Fruit fly (Drosophila melanogaster) whole organism, embryonic: Measurements from ENCODE around the gene RpLP1.

Experiments
- Adf1 ChIP-seq: fragments of 200-800 bp; sonication (Bioruptor generic); IDR thresholded peaks from 2 replicates; pipeline ENCODE4 v1.3.6; 2022; ENCODE audit warnings: missing biosample characterization, missing genetic modification characterization
- Atf6 ChIP-seq: fragments of 200-800 bp; sonication (Bioruptor generic); IDR thresholded peaks from 2 replicates; pipeline ENCODE4 v1.3.6; 2022; ENCODE audit warnings: missing biosample characterization, missing genetic modification characterization
- CG10543 ChIP-seq: fragments of 200-800 bp; sonication (Bioruptor generic); optimal IDR thresholded peaks from 3 replicates; lab custom pipeline; 2017; ENCODE audit warnings: missing biosample characterization, mild to moderate bottlenecking, missing genetic modification characterization, moderate library complexity
- CG11695 ChIP-seq: fragments of 200-800 bp; sonication (Bioruptor generic); IDR thresholded peaks from 3 replicates; pipeline ENCODE4 v1.3.6; 2022; ENCODE audit warnings: missing biosample characterization, missing genetic modification characterization
- CG12104 ChIP-seq: fragments of 200-800 bp; sonication (Bioruptor generic); optimal IDR thresholded peaks from 3 replicates; lab custom pipeline; 2016; ENCODE audit warnings: missing biosample characterization, missing genetic modification characterization
- CG12391 ChIP-seq: fragments of 200-800 bp; sonication (Bioruptor generic); optimal IDR thresholded peaks from 3 replicates; lab custom pipeline; 2018; ENCODE audit warnings: missing biosample characterization, mild to moderate bottlenecking, missing genetic modification characterization, moderate library complexity
- CG13123 ChIP-seq: fragments of 200-800 bp; sonication (Bioruptor generic); optimal IDR thresholded peaks from 2 replicates; lab custom pipeline; 2016; ENCODE audit warnings: missing biosample characterization, missing genetic modification characterization
- CG13296 ChIP-seq: fragments of 200-800 bp; sonication (Bioruptor generic); optimal IDR thresholded peaks from 3 replicates; lab custom pipeline; 2018; ENCODE audit warnings: missing biosample characterization, mild to moderate bottlenecking, missing genetic modification characterization
- CG13424 ChIP-seq: fragments of 200-800 bp; sonication (Bioruptor generic); optimal IDR thresholded peaks from 2 replicates; lab custom pipeline; 2019; ENCODE audit warnings: missing biosample characterization, mild to moderate bottlenecking, missing genetic modification characterization, moderate library complexity
- CG13775 ChIP-seq: fragments of 200-800 bp; sonication (Bioruptor generic); optimal IDR thresholded peaks from 3 replicates; lab custom pipeline; 2017; ENCODE audit warnings: missing biosample characterization, mild to moderate bottlenecking, missing genetic modification characterization
- CG18599 ChIP-seq: fragments of 200-800 bp; sonication (Bioruptor generic); optimal IDR thresholded peaks from 3 replicates; lab custom pipeline; 2017; ENCODE audit warnings: missing biosample characterization, missing genetic modification characterization, mild to moderate bottlenecking, moderate library complexity, missing genetic modification reagents
- CG2712 ChIP-seq: fragments of 200-800 bp; optimal IDR thresholded peaks from 3 replicates; lab custom pipeline; 2019; ENCODE audit warnings: missing biosample characterization, mild to moderate bottlenecking, missing genetic modification characterization, moderate library complexity
- CG30403 ChIP-seq: fragments of 200-800 bp; sonication (Bioruptor generic); optimal IDR thresholded peaks from 3 replicates; lab custom pipeline; 2016; ENCODE audit warnings: missing biosample characterization, missing genetic modification characterization
- CG31365 ChIP-seq: fragments of 200-800 bp; sonication (Bioruptor generic); optimal IDR thresholded peaks from 2 replicates; lab custom pipeline; 2018; ENCODE audit warnings: missing biosample characterization, mild to moderate bottlenecking, missing genetic modification characterization
- CG32532 ChIP-seq: fragments of 200-800 bp; sonication (Bioruptor generic); IDR thresholded peaks from 2 replicates; pipeline ENCODE4 v1.3.6; 2022; ENCODE audit warnings: missing biosample characterization, missing genetic modification characterization
- CG33213 ChIP-seq: fragments of 200-800 bp; sonication (Bioruptor generic); optimal IDR thresholded peaks from 3 replicates; lab custom pipeline; 2016; ENCODE audit warnings: missing biosample characterization, missing genetic modification characterization
- CG6689 ChIP-seq: fragments of 200-800 bp; sonication (Bioruptor generic); IDR thresholded peaks from 2 replicates; pipeline ENCODE4 v1.3.6; 2022; ENCODE audit warnings: missing biosample characterization, missing genetic modification characterization
- CG9215 ChIP-seq: fragments of 200-800 bp; sonication (Bioruptor generic); IDR thresholded peaks from 2 replicates; pipeline ENCODE4 v1.3.6; 2022; ENCODE audit warnings: missing biosample characterization, missing genetic modification characterization
- CG9817 ChIP-seq: fragments of 200-800 bp; sonication (Bioruptor generic); optimal IDR thresholded peaks from 2 replicates; lab custom pipeline; 2018; ENCODE audit warnings: missing biosample characterization, mild to moderate bottlenecking, missing genetic modification characterization, moderate library complexity
- HLH3B ChIP-seq: fragments of 200-800 bp; sonication (Bioruptor generic); IDR thresholded peaks from 2 replicates; pipeline ENCODE4 v1.3.6; 2022; ENCODE audit warnings: missing biosample characterization, missing genetic modification characterization
- HmgZ ChIP-seq: fragments of 200-800 bp; sonication (Bioruptor generic); optimal IDR thresholded peaks from 2 replicates; lab custom pipeline; 2018; ENCODE audit warnings: missing biosample characterization, mild to moderate bottlenecking, missing genetic modification characterization
- Med ChIP-seq: fragments of 200-800 bp; sonication (Bioruptor generic); peaks from one replicate; lab custom pipeline; 2016; ENCODE audit warnings: missing biosample characterization, missing genetic modification characterization, mild to moderate bottlenecking, inconsistent platforms, moderate library complexity
- Meics ChIP-seq: fragments of 200-800 bp; sonication (Bioruptor generic); optimal IDR thresholded peaks from 2 replicates; lab custom pipeline; 2017; ENCODE audit warnings: missing biosample characterization, mild to moderate bottlenecking, missing genetic modification characterization
- Pdp1 ChIP-seq, 2 experiments: fragments of 200-800 bp; sonication (Bioruptor generic); optimal IDR thresholded peaks; 3 replicates each; lab custom pipeline; 2016; ENCODE audit warnings: missing biosample characterization in 2 of 2, missing genetic modification characterization in 2 of 2, mild to moderate bottlenecking in 1 of 2, moderate library complexity in 1 of 2
- Poxn ChIP-seq: fragments of 200-800 bp; sonication (Bioruptor generic); IDR thresholded peaks from 2 replicates; pipeline ENCODE4 v1.3.6; 2022; ENCODE audit warnings: missing biosample characterization, missing genetic modification characterization
- Xrp1 ChIP-seq: fragments of 200-800 bp; sonication (Bioruptor generic); IDR thresholded peaks from 2 replicates; pipeline ENCODE4 v1.3.6; 2022; ENCODE audit warnings: missing biosample characterization, missing genetic modification characterization
- al ChIP-seq: fragments of 200-800 bp; sonication (Bioruptor generic); IDR thresholded peaks from 2 replicates; pipeline ENCODE4 v1.3.6; 2022; ENCODE audit warnings: missing biosample characterization, missing genetic modification characterization
- bbx ChIP-seq: fragments of 200-800 bp; sonication (Bioruptor generic); IDR thresholded peaks from 2 replicates; pipeline ENCODE4 v1.3.6; 2022; ENCODE audit warnings: missing biosample characterization, missing genetic modification characterization; ENCODE audit not compliant: partially characterized antibody
- crol ChIP-seq: fragments of 200-800 bp; sonication (Bioruptor generic); IDR thresholded peaks from 2 replicates; pipeline ENCODE4 v1.3.6; 2022; ENCODE audit warnings: missing biosample characterization, missing genetic modification characterization
- dysf ChIP-seq: fragments of 200-800 bp; sonication (Bioruptor generic); IDR thresholded peaks from 3 replicates; pipeline ENCODE4 v1.3.6; 2022; ENCODE audit warnings: missing biosample characterization, missing genetic modification characterization
- gce ChIP-seq: fragments of 200-800 bp; sonication (Bioruptor generic); IDR thresholded peaks from 3 replicates; pipeline ENCODE4 v1.3.6; 2022; ENCODE audit warnings: missing biosample characterization, missing genetic modification characterization
- grau ChIP-seq: fragments of 200-800 bp; optimal IDR thresholded peaks from 3 replicates; lab custom pipeline; 2019; ENCODE audit warnings: missing biosample characterization, mild to moderate bottlenecking, missing genetic modification characterization, moderate library complexity
- hbn ChIP-seq: fragments of 200-800 bp; sonication (Bioruptor generic); IDR thresholded peaks from 2 replicates; pipeline ENCODE4 v1.3.6; 2022; ENCODE audit warnings: missing biosample characterization, missing genetic modification characterization; ENCODE audit not compliant: partially characterized antibody
- ind ChIP-seq: fragments of 200-800 bp; sonication (Bioruptor generic); optimal IDR thresholded peaks from 3 replicates; lab custom pipeline; 2016; ENCODE audit warnings: missing biosample characterization, missing genetic modification characterization
- lilli ChIP-seq: fragments of 200-800 bp; sonication (Bioruptor generic); optimal IDR thresholded peaks from 3 replicates; lab custom pipeline; 2016; ENCODE audit warnings: missing biosample characterization, missing genetic modification characterization
- lmd ChIP-seq: fragments of 200-800 bp; sonication (Bioruptor generic); IDR thresholded peaks from 2 replicates; pipeline ENCODE4 v1.3.6; 2022; ENCODE audit warnings: missing biosample characterization, missing genetic modification characterization
- odd ChIP-seq: fragments of 200-800 bp; sonication (Bioruptor generic); optimal IDR thresholded peaks from 2 replicates; lab custom pipeline; 2017; ENCODE audit warnings: missing biosample characterization, mild to moderate bottlenecking, missing genetic modification characterization
- phol ChIP-seq: fragments of 200-800 bp; sonication (Bioruptor generic); optimal IDR thresholded peaks from 3 replicates; lab custom pipeline; 2018; ENCODE audit warnings: missing biosample characterization, mild to moderate bottlenecking, missing genetic modification characterization, moderate library complexity
- ranshi ChIP-seq: fragments of 200-800 bp; sonication (Bioruptor generic); IDR thresholded peaks from 2 replicates; pipeline ENCODE4 v1.3.6; 2022; ENCODE audit warnings: missing biosample characterization, missing genetic modification characterization
- row ChIP-seq: fragments of 200-800 bp; sonication (Bioruptor generic); IDR thresholded peaks from 3 replicates; pipeline ENCODE4 v1.3.6; 2022; ENCODE audit warnings: missing biosample characterization, missing genetic modification characterization
- schlank ChIP-seq: fragments of 200-800 bp; sonication (Bioruptor generic); optimal IDR thresholded peaks from 2 replicates; lab custom pipeline; 2018; ENCODE audit warnings: missing biosample characterization, mild to moderate bottlenecking, missing genetic modification characterization
- sug ChIP-seq: fragments of 200-800 bp; optimal IDR thresholded peaks from 2 replicates; lab custom pipeline; 2019; ENCODE audit warnings: missing biosample characterization, mild to moderate bottlenecking, missing genetic modification characterization, moderate library complexity
- tup ChIP-seq: fragments of 200-800 bp; sonication (Bioruptor generic); optimal IDR thresholded peaks from 2 replicates; lab custom pipeline; 2016; ENCODE audit warnings: missing biosample characterization, mild to moderate bottlenecking, missing genetic modification characterization, moderate library complexity
- wdn ChIP-seq: fragments of 200-800 bp; sonication (Bioruptor generic); IDR thresholded peaks from 2 replicates; pipeline ENCODE4 v1.3.6; 2022; ENCODE audit warnings: missing biosample characterization, missing genetic modification characterization

Gene RpLP1

DNA sequence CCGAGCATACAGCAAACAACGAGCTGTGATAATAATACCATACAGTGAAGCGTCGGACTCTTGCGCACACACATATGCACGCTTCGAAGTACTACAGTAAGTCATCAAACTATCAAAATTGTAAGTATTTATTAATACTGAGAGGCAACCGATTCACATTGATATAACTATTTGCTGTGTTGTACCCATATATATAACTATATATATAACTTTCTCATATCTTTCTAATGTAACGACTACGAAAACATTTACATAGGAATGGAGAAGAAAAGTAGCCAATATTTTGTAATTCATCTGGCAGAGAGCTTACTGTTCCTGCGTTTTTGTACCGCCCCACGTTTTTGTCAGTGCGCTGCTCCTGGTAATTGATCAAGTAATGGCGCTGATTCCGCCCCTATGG, 6.8 kb upstream of the RpLP1 start (continued):
- peak in 1 of 2 experiments; percentile 14 for TF ChIP-seq Pdp1 (GFP tag; optimal IDR thresholded peaks at IDR 0.05; lab: Kevin White, UChicago)
- 0 out of 3 replicates have a peak, but pooled peaks have one; percentile 48 for TF ChIP-seq dysf (GFP tag; lab: Robert Waterston, UW)
- no peak for TF ChIP-seq Poxn (GFP tag; lab: Robert Waterston, UW)
- TF ChIP-seq HmgZ (tag; lab: Kevin White, UChicago): peak; percentile 14
- peak; percentile 38; the same call in 1 of the 2 replicates for TF ChIP-seq lmd (GFP tag; lab: Robert Waterston, UW)
- 0 out of 2 replicates have a peak, but pooled peaks have one; percentile 5 for TF ChIP-seq HLH3B (GFP tag; lab: Robert Waterston, UW)
- peak; percentile 66 for TF ChIP-seq row
- TF ChIP-seq Med: peak; percentile 56
- no peak for TF ChIP-seq CG13123 (GFP tag; lab: Kevin White, UChicago)
- no peak for TF ChIP-seq hbn (GFP tag; lab: Robert Waterston, UW)
- TF ChIP-seq CG9215 (GFP tag; lab: Robert Waterston, UW): peak; percentile 56
- TF ChIP-seq Atf6 (GFP tag; lab: Robert Waterston, UW): peak; percentile 44; the same call in 1 of the 2 replicates
- TF ChIP-seq wdn (GFP tag; lab: Robert Waterston, UW): no peak
- peak; percentile 28; the same call in 1 of the 2 replicates for TF ChIP-seq al (GFP tag; lab: Robert Waterston, UW)
- peak; percentile 10; the same call in 1 of the 2 replicates for TF ChIP-seq Xrp1 (GFP tag; lab: Robert Waterston, UW)
- TF ChIP-seq CG32532 (GFP tag; lab: Robert Waterston, UW): peak; percentile 35; the same call in 1 of the 2 replicates
- peak; percentile 18; the same call in 1 of the 2 replicates for TF ChIP-seq CG6689 (GFP tag; lab: Robert Waterston, UW)
- TF ChIP-seq CG10543 (GFP tag; lab: Kevin White, UChicago): peak; percentile 54
- TF ChIP-seq CG9817 (tag; lab: Kevin White, UChicago): peak; percentile 20
- peak; percentile 30 for TF ChIP-seq phol (tag; lab: Kevin White, UChicago)
- TF ChIP-seq CG31365: no peak
- TF ChIP-seq Meics (GFP tag; lab: Kevin White, UChicago): peak; percentile 27
- TF ChIP-seq bbx (GFP tag; lab: Robert Waterston, UW): no peak
- no peak for TF ChIP-seq crol (GFP tag; lab: Robert Waterston, UW)
- 0 out of 3 replicates have a peak, but pooled peaks have one; percentile 21 for TF ChIP-seq CG11695 (GFP tag; lab: Robert Waterston, UW)
- peak; percentile 92 for TF ChIP-seq grau
- TF ChIP-seq CG13296 (GFP tag; lab: Kevin White, UChicago): peak; percentile 54
- peak; percentile 24 for TF ChIP-seq CG30403
- peak; percentile 21 for TF ChIP-seq schlank (tag; lab: Kevin White, UChicago)
- TF ChIP-seq CG2712: peak; percentile 13
- TF ChIP-seq CG13424 (tag; lab: Kevin White, UChicago): peak; percentile 41
- peak; percentile 78 for TF ChIP-seq CG18599 (GFP tag; lab: Kevin White, UChicago)
- peak; percentile 11 for TF ChIP-seq tup (GFP tag; lab: Kevin White, UChicago)
- no peak for TF ChIP-seq ranshi (GFP tag; lab: Robert Waterston, UW)
- peak; percentile 30 for TF ChIP-seq lilli (GFP tag; lab: Kevin White, UChicago)
- TF ChIP-seq Adf1: no peak; the same call in 1 of the 2 replicates
- TF ChIP-seq sug: peak; percentile 28
- TF ChIP-seq odd (GFP tag; lab: Kevin White, UChicago): no peak
- TF ChIP-seq gce: no peak
- no peak for TF ChIP-seq CG33213 (GFP tag; lab: Kevin White, UChicago)
- TF ChIP-seq CG13775 (GFP tag; lab: Kevin White, UChicago): peak; percentile 17
- TF ChIP-seq CG12391 (tag; lab: Kevin White, UChicago): peak; percentile 21
- TF ChIP-seq CG12104 (GFP tag; lab: Kevin White, UChicago): no peak
- peak; percentile 44 for TF ChIP-seq ind
